Fruit fly (Drosophila melanogaster) whole organism, wandering third instar larva: ENCODE measurements around the gene Prosbeta2.

Experiments
- Abd-B ChIP-seq: fragments of >200 bp; optimal IDR thresholded peaks from 2 replicates; lab custom pipeline; 2017; ENCODE audit warnings: missing biosample characterization, missing genetic modification characterization
- CG32264 ChIP-seq: fragments of 200-800 bp; sonication (Bioruptor generic); optimal IDR thresholded peaks from 2 replicates; lab custom pipeline; 2016; ENCODE audit warnings: missing biosample characterization, missing genetic modification characterization
- CG9705 ChIP-seq: fragments of 200-800 bp; sonication (Bioruptor generic); optimal IDR thresholded peaks from 2 replicates; lab custom pipeline; 2018; ENCODE audit warnings: missing biosample characterization, mild to moderate bottlenecking, missing genetic modification characterization
- CrebA ChIP-seq: fragments of 200-800 bp; sonication (Bioruptor generic); optimal IDR thresholded peaks from 2 replicates; lab custom pipeline; 2016; ENCODE audit warnings: missing biosample characterization, mild to moderate bottlenecking, missing genetic modification characterization, borderline replicate concordance
- Dfd ChIP-seq: fragments of >200 bp; optimal IDR thresholded peaks from 2 replicates; lab custom pipeline; 2017; ENCODE audit warnings: missing biosample characterization, missing genetic modification characterization
- Dif ChIP-seq: fragments of 200-275, 200-300 bp; sonication (Bioruptor generic); optimal IDR thresholded peaks from 2 replicates; lab custom pipeline; 2018; ENCODE audit warnings: missing biosample characterization, missing genetic modification characterization; ENCODE audit not compliant: partially characterized antibody
- GATAd ChIP-seq: sonication (Bioruptor generic); optimal IDR thresholded peaks from 2 replicates; lab custom pipeline; 2016; ENCODE audit warnings: missing biosample characterization, missing genetic modification characterization
- Hnf4 ChIP-seq: fragments of 200-800 bp; sonication (Bioruptor generic); optimal IDR thresholded peaks from 2 replicates; lab custom pipeline; 2016; ENCODE audit warnings: missing biosample characterization, mild to moderate bottlenecking, missing genetic modification characterization
- Hr78 ChIP-seq: fragments of >200 bp; optimal IDR thresholded peaks from 2 replicates; lab custom pipeline; 2017; ENCODE audit warnings: missing biosample characterization, missing genetic modification characterization
- Hr83 ChIP-seq: fragments of 200-300 bp; sonication (Bioruptor generic); optimal IDR thresholded peaks from 2 replicates; lab custom pipeline; 2016; ENCODE audit warnings: missing biosample characterization, mild to moderate bottlenecking, missing genetic modification characterization, moderate library complexity; ENCODE audit not compliant: poor library complexity, severe bottlenecking
- Jra ChIP-seq: sonication (Bioruptor generic); optimal IDR thresholded peaks from 2 replicates; lab custom pipeline; 2016; ENCODE audit warnings: missing biosample characterization, missing genetic modification characterization
- Mio ChIP-seq: sonication (Bioruptor generic); optimal IDR thresholded peaks from 2 replicates; lab custom pipeline; 2016; ENCODE audit warnings: missing biosample characterization, missing genetic modification characterization
- Myc ChIP-seq: fragments of >200 bp; optimal IDR thresholded peaks from 2 replicates; lab custom pipeline; 2017
- N ChIP-seq: fragments of >200 bp; optimal IDR thresholded peaks from 2 replicates; lab custom pipeline; 2018; ENCODE audit warnings: missing biosample characterization, missing external identifiers, missing genetic modification characterization
- Rel ChIP-seq, 2 experiments: fragments of 200-800 bp; sonication (Bioruptor generic) in 1 of 2; optimal IDR thresholded peaks; 2 replicates in 1 of 2; 3 replicates in 1 of 2; lab custom pipeline; 2016 to 2019; ENCODE audit warnings: mild to moderate bottlenecking in 2 of 2, missing biosample characterization in 2 of 2, missing genetic modification characterization in 2 of 2, moderate library complexity in 1 of 2
- Vsx2 ChIP-seq: fragments of 200-300, 225-300 bp; sonication (Bioruptor generic); optimal IDR thresholded peaks from 2 replicates; lab custom pipeline; 2018; ENCODE audit warnings: missing biosample characterization, missing genetic modification characterization; ENCODE audit not compliant: partially characterized antibody
- brk ChIP-seq: fragments of 200-800 bp; sonication (Bioruptor generic); optimal IDR thresholded peaks from 2 replicates; lab custom pipeline; 2016; ENCODE audit warnings: missing biosample characterization, mild to moderate bottlenecking, missing genetic modification characterization
- dl ChIP-seq, 2 experiments: fragments of 175-275, 200-275 bp in 1 of 2; fragments of 200-275 bp in 1 of 2; sonication (Bioruptor generic); optimal IDR thresholded peaks; lab custom pipeline; 2018; ENCODE audit warnings: mild to moderate bottlenecking in 2 of 2, missing biosample characterization in 2 of 2, missing genetic modification characterization in 2 of 2, moderate library complexity in 2 of 2; ENCODE audit not compliant: partially characterized antibody in 2 of 2, insufficient read depth in 1 of 2
- dmrt93B ChIP-seq: fragments of 200-800 bp; sonication (Bioruptor generic); optimal IDR thresholded peaks from 2 replicates; lab custom pipeline; 2018; ENCODE audit warnings: missing biosample characterization, mild to moderate bottlenecking, missing genetic modification characterization
- dsf ChIP-seq: sonication (Bioruptor generic); optimal IDR thresholded peaks from 2 replicates; lab custom pipeline; 2016; ENCODE audit warnings: missing biosample characterization, missing genetic modification characterization, borderline replicate concordance
- ey ChIP-seq: fragments of 200-800 bp; sonication (Bioruptor generic); optimal IDR thresholded peaks from 2 replicates; lab custom pipeline; 2016; ENCODE audit warnings: missing biosample characterization, missing genetic modification characterization
- fru ChIP-seq: fragments of 200-800 bp; sonication (Bioruptor generic); optimal IDR thresholded peaks from 3 replicates; lab custom pipeline; 2016; ENCODE audit warnings: missing biosample characterization, mild to moderate bottlenecking, missing genetic modification characterization
- h ChIP-seq: fragments of 200-800 bp; sonication (Bioruptor generic); optimal IDR thresholded peaks from 3 replicates; lab custom pipeline; 2016; ENCODE audit warnings: missing biosample characterization, mild to moderate bottlenecking, missing genetic modification characterization
- jim ChIP-seq: fragments of 175-275, 200-325 bp; sonication (Bioruptor generic); optimal IDR thresholded peaks from 2 replicates; lab custom pipeline; 2016; ENCODE audit warnings: missing biosample characterization, mild to moderate bottlenecking, missing genetic modification characterization
- lola ChIP-seq: fragments of >200 bp; optimal IDR thresholded peaks from 2 replicates; lab custom pipeline; 2017; ENCODE audit warnings: missing biosample characterization, missing genetic modification characterization
- rgr ChIP-seq: fragments of 200-800 bp; sonication (Bioruptor generic); optimal IDR thresholded peaks from 3 replicates; lab custom pipeline; 2016; ENCODE audit warnings: missing biosample characterization, mild to moderate bottlenecking, missing genetic modification characterization
- sage ChIP-seq: fragments of 200-800 bp; sonication (Bioruptor generic); optimal IDR thresholded peaks from 2 replicates; lab custom pipeline; 2016; ENCODE audit warnings: missing biosample characterization, mild to moderate bottlenecking, missing genetic modification characterization
- sv ChIP-seq: fragments of 200-800 bp; sonication (Bioruptor generic); optimal IDR thresholded peaks from 3 replicates; lab custom pipeline; 2016; ENCODE audit warnings: missing biosample characterization, missing genetic modification characterization
- tai ChIP-seq: sonication (Bioruptor generic); optimal IDR thresholded peaks from 2 replicates; lab custom pipeline; 2016; ENCODE audit warnings: missing biosample characterization, missing genetic modification characterization
- usp ChIP-seq: fragments of >200 bp; optimal IDR thresholded peaks from 2 replicates; lab custom pipeline; 2017; ENCODE audit warnings: missing biosample characterization, missing genetic modification characterization
- woc ChIP-seq: sonication (Bioruptor generic); optimal IDR thresholded peaks from 2 replicates; lab custom pipeline; 2016; ENCODE audit warnings: missing biosample characterization, mild to moderate bottlenecking, missing genetic modification characterization

The Prosbeta2 gene

DNA sequence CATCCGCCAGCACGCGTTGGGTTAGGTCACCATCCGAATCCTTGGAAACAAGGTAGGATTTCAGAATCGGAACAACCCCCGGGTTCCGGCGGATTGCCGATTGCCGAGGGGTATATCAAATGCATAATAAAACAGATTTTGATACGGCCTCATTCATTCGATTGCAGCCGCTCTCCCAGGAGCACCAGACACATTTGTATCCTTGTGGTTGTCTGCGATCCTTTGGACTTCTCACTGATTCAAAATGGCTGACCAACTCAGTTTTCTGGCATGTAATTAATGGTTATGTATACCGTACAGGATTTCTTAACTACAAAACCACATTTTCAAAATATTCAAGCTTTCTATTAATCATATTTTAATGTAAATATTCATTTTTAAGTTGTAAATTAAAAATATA is 47.9 kb downstream of the Prosbeta2 start:
- TF ChIP-seq brk: no peak
- no peak for TF ChIP-seq Dif (GFP tag; lab: Kevin White, UChicago)
- no peak for TF ChIP-seq woc
- TF ChIP-seq tai: no peak
- no peak for TF ChIP-seq CG9705 (GFP tag; lab: Kevin White, UChicago)
- TF ChIP-seq lola (GFP tag; lab: Kevin White, UChicago): no peak
- TF ChIP-seq Rel (GFP tag; optimal IDR thresholded peaks at IDR 0.05; lab: Kevin White, UChicago): no peak
- TF ChIP-seq Rel (tag; optimal IDR thresholded peaks at IDR 0.05; lab: Kevin White, UChicago): no peak
- TF ChIP-seq Jra (GFP tag; lab: Kevin White, UChicago): no peak
- TF ChIP-seq ey (GFP tag; lab: Kevin White, UChicago): no peak
- no peak for TF ChIP-seq fru (GFP tag; lab: Kevin White, UChicago)
- no peak for TF ChIP-seq N (GFP tag; lab: Kevin White, UChicago)
- no peak for TF ChIP-seq dl (GFP tag; optimal IDR thresholded peaks at IDR 0.05; lab: Kevin White, UChicago; ENCODE audit: insufficient read depth in 1 of 2, partially characterized antibody in 2 of 2)
- TF ChIP-seq Mio: no peak
- no peak for TF ChIP-seq dmrt93B (GFP tag; lab: Kevin White, UChicago)
- no peak for TF ChIP-seq Myc (lab: Kevin White, UChicago)
- TF ChIP-seq usp (GFP tag; lab: Kevin White, UChicago): no peak
- no peak for TF ChIP-seq jim (GFP tag; lab: Kevin White, UChicago)
- TF ChIP-seq Hr83 (GFP tag; lab: Kevin White, UChicago): no peak
- no peak for TF ChIP-seq rgr

- TF ChIP-seq dl (GFP tag; optimal IDR thresholded peaks at IDR 0.05; lab: Kevin White, UChicago; ENCODE audit: insufficient read depth in 1 of 2, partially characterized antibody in 2 of 2) (no peak), Myc (lab: Kevin White, UChicago) (peak; percentile 12), lola (GFP tag; lab: Kevin White, UChicago) (no peak), Hr78 (GFP tag; lab: Kevin White, UChicago) (no peak), Mio (no peak), CrebA (no peak), fru (GFP tag; lab: Kevin White, UChicago) (no peak), dsf (no peak), CG32264 (no peak)
Observed at dm6 chr3L:15048091-15048490, 48.3 kb downstream of the Prosbeta2 start.

DNA sequence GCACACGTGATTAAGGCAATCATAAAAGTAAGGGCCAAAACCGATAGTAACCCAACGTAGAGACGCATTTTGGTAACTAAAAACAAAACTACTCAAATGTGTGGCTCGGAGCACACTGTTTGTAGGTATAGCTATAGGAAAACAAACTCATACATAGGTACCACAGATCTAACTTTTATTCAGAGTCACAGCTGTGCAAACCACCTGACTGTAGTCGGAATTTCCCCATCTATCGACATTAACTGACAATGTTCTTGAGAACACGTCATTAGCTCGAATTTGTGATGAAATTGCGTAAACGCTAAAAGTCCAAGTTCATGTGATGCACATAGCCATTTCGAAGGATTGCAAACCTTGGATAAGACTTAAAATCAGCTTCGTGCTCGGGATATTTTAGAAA is 49.6 kb downstream of the Prosbeta2 start, which contains the start of gene CG43678:
Gene CG43678 (minus strand): TSS at position 101 of the 400 bp plus-strand sequence.
- TF ChIP-seq jim (GFP tag; lab: Kevin White, UChicago) (no peak), CrebA (no peak), Dfd (GFP tag; lab: Kevin White, UChicago) (no peak), sv (GFP tag; lab: Kevin White, UChicago) (no peak), fru (GFP tag; lab: Kevin White, UChicago) (no peak), Jra (GFP tag; lab: Kevin White, UChicago) (no peak), sage (GFP tag; lab: Kevin White, UChicago) (no peak), h (GFP tag; lab: Kevin White, UChicago) (no peak), usp (GFP tag; lab: Kevin White, UChicago) (no peak)

DNA sequence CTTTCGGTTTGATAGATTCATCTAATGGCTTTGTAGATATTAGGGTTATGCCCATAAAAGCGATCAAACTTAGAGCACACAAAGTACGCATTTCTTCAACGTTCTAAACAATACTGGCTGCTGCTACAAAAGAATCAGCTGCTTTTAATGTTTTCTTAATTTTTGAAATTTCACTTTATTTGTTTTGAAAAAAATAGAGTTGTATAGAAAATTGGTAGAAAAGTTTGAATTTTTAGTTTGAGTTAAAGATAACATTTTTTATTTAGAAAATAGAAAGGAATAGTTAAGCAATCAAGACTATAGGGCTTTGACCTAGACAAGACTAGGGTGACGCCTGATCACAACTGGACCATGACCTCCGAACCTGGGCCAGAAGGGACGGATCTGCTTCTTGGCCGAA is 50.4 kb downstream of the Prosbeta2 start, which contains the start of gene CG18581:
Gene CG18581 (minus strand): TSS at position 101 of the 400 bp plus-strand sequence.
- TF ChIP-seq Vsx2 (no peak), CrebA (no peak), usp (GFP tag; lab: Kevin White, UChicago) (no peak), Hnf4 (GFP tag; lab: Kevin White, UChicago) (no peak), sv (GFP tag; lab: Kevin White, UChicago) (no peak), CG32264 (no peak), h (GFP tag; lab: Kevin White, UChicago) (no peak), sage (GFP tag; lab: Kevin White, UChicago) (no peak), Abd-B (GFP tag; lab: Kevin White, UChicago) (no peak), GATAd (GFP tag; lab: Kevin White, UChicago) (no peak)

DNA sequence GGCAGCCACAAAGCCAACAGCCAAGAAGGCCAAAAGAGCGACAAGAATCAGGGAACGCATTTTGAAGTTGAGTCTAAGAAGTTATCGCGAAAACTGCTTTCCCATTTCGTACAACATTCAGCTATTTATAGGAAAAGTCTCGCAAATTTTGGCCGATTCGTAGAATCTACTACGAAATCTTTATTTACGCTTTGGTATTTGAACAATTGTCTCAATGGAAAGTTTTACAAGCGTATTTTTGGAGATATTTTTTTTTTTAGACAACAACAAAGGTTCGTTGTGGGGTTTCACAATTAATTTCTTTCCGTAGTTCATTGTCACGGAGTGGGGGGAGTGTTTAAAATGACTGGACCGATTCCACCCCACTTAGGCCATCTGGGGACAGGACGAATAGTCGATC is 51.0 kb downstream of the Prosbeta2 start, which contains the start of gene CG12310:
Gene CG12310 (minus strand): TSS at position 101 of the 400 bp plus-strand sequence.
- TF ChIP-seq h (GFP tag; lab: Kevin White, UChicago): peak; percentile 21
- TF ChIP-seq lola (GFP tag; lab: Kevin White, UChicago): no peak
- no peak for TF ChIP-seq sv (GFP tag; lab: Kevin White, UChicago)
- TF ChIP-seq dsf: no peak
- no peak for TF ChIP-seq brk
- TF ChIP-seq rgr: no peak
